Worm (Caenorhabditis elegans) whole organism, late embryonic: ENCODE data around the gene Y45F10A.7.

Source experiments
- C38D4.7 ChIP-seq: fragments of 200-800 bp; sonication (Bioruptor generic); optimal IDR thresholded peaks from 2 replicates; lab custom pipeline; 2018; ENCODE audit warnings: mild to moderate bottlenecking, missing genetic modification characterization, moderate library complexity, missing compliant biosample characterization
- nhr-11 ChIP-seq: fragments of 150-350 bp; optimal IDR thresholded peaks from 2 replicates; lab custom pipeline; 2014; ENCODE audit warnings: missing biosample characterization, missing genetic modification characterization
- nhr-232 ChIP-seq: sonication (generic microtip); optimal IDR thresholded peaks from 2 replicates; lab custom pipeline; 2016; ENCODE audit warnings: missing genetic modification characterization, missing compliant biosample characterization
- odd-2 ChIP-seq: sonication (generic microtip); optimal IDR thresholded peaks from 2 replicates; lab custom pipeline; 2017; ENCODE audit warnings: antibody characterized with exemption, mild to moderate bottlenecking, missing genetic modification characterization, missing compliant biosample characterization
- pha-4 ChIP-seq: fragments of 150-350 bp; optimal IDR thresholded peaks from 2 replicates; lab custom pipeline; 2018; ENCODE audit warnings: missing biosample characterization, missing genetic modification reagents, missing genetic modification characterization
- pqm-1 ChIP-seq: sonication (generic microtip); optimal IDR thresholded peaks from 2 replicates; lab custom pipeline; 2016; ENCODE audit warnings: missing genetic modification characterization, missing compliant biosample characterization
- sox-4 ChIP-seq: sonication (generic microtip); optimal IDR thresholded peaks from 2 replicates; lab custom pipeline; 2017; ENCODE audit warnings: mild to moderate bottlenecking, missing genetic modification characterization, inconsistent platforms, missing compliant biosample characterization
- tbx-2 ChIP-seq: sonication (generic microtip); optimal IDR thresholded peaks from 2 replicates; lab custom pipeline; 2016; ENCODE audit warnings: missing genetic modification characterization, missing compliant biosample characterization
- unc-3 ChIP-seq, 2 experiments: fragments of 200-800 bp in 1 of 2; sonication (Bioruptor generic) in 1 of 2; sonication (generic microtip) in 1 of 2; conservative IDR thresholded peaks in 1 of 2; optimal IDR thresholded peaks in 1 of 2; 2 replicates each; pipeline versions ENCODE4 v1.3.6 to Lab custom; 2016 to 2022; ENCODE audit warnings: missing compliant biosample characterization in 2 of 2, missing genetic modification characterization in 2 of 2, missing genetic modification reagents in 1 of 2

DNA sequence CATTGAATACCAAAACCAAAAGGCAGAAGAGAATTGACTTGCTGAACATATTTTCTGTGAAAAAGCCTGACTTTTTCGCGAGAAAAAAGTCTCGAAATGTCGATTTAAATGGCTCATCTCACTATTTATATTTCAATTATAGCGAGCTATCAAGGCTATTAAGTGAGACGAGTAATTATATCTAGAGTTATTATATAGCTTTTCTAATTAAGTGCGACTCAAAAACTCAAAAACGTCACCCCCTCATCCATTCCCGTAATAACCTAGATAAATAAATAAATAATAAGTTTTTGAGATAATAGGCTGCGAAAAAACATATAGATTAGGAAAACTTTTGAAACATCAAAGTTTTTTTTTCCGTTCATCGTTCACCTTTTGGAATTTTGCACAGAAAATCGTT is 13.3 kb downstream of the Y45F10A.7 start, which contains the start of gene nlp-17:
- TF ChIP-seq pqm-1 (no peak), nhr-232 (tag; lab: Kevin White, UChicago) (no peak), nhr-11 (tag; lab: Kevin White, UChicago) (no peak), C38D4.7 (GFP tag; lab: Kevin White, UChicago) (no peak), sox-4 (tag; lab: Kevin White, UChicago) (no peak), unc-3 (GFP tag; conservative IDR thresholded peaks at IDR 0.05; lab: Robert Waterston, UW) (no peak), unc-3 (tag; optimal IDR thresholded peaks at IDR 0.05; lab: Kevin White, UChicago) (no peak), odd-2 (no peak), pha-4 (no peak), tbx-2 (tag; lab: Kevin White, UChicago) (no peak)
